Fruit fly (Drosophila melanogaster): Measurements from ENCODE around the gene Akt.

The Akt gene

dm6 chr3R:16099268-16100240, 526 bp downstream of the Akt start (continued):
- TF ChIP-seq CG17361 (GFP tag; IDR thresholded peaks at IDR 0.05): no peak
- peak; percentile 33; the same call in 1 of the 2 replicates for TF ChIP-seq klu (GFP tag; IDR thresholded peaks at IDR 0.05)
- TF ChIP-seq CG10959 (GFP tag; IDR thresholded peaks at IDR 0.05): no peak
- TF ChIP-seq Awh (GFP tag; IDR thresholded peaks at IDR 0.05): peak; percentile 19; the same call in 1 of the 2 replicates
- TF ChIP-seq Xbp1 (GFP tag; optimal IDR thresholded peaks at IDR 0.05): no peak
- peak; percentile 93 for TF ChIP-seq sr (GFP tag; IDR thresholded peaks at IDR 0.05)
- peak; percentile 42; the same call in 1 of the 2 replicates for TF ChIP-seq Rfx (GFP tag; IDR thresholded peaks at IDR 0.05)
- peak; percentile 80 for TF ChIP-seq kni (GFP tag; optimal IDR thresholded peaks at IDR 0.05)
- no peak for TF ChIP-seq CG7928 (GFP tag; optimal IDR thresholded peaks at IDR 0.05)
- no peak for TF ChIP-seq CG3281 (GFP tag; optimal IDR thresholded peaks at IDR 0.05)
- peak in 1 of 2 experiments; percentile 12 for TF ChIP-seq bsh (GFP tag; optimal IDR thresholded peaks at IDR 0.05)
- no peak for TF ChIP-seq CG31365 (tag; optimal IDR thresholded peaks at IDR 0.05)
- no peak for TF ChIP-seq ro (GFP tag; IDR thresholded peaks at IDR 0.05)
- no peak for TF ChIP-seq disco-r (GFP tag; optimal IDR thresholded peaks at IDR 0.05)
- no peak for TF ChIP-seq CG6765 (GFP tag; optimal IDR thresholded peaks at IDR 0.05)
- peak; percentile 99 for TF ChIP-seq CG15479 (GFP tag; optimal IDR thresholded peaks at IDR 0.05)
- TF ChIP-seq E2f2 (GFP tag; IDR thresholded peaks at IDR 0.05): no peak
- peak; percentile 17; the same call in 1 of the 2 replicates for TF ChIP-seq sna (GFP tag; IDR thresholded peaks at IDR 0.05; ENCODE audit: partially characterized antibody)
- no peak for TF ChIP-seq CG2202 (tag; optimal IDR thresholded peaks at IDR 0.05)
- TF ChIP-seq H2.0 (GFP tag; IDR thresholded peaks at IDR 0.05): no peak
- TF ChIP-seq ssp (GFP tag; IDR thresholded peaks at IDR 0.05): no peak
- TF ChIP-seq Kr (GFP tag; optimal IDR thresholded peaks at IDR 0.05): no peak
- no peak for TF ChIP-seq CG3407 (GFP tag; optimal IDR thresholded peaks at IDR 0.05)
- no peak for TF ChIP-seq CG5245 (GFP tag; optimal IDR thresholded peaks at IDR 0.05)
- no peak for TF ChIP-seq phol (tag; optimal IDR thresholded peaks at IDR 0.05)
- peak; percentile 66 for TF ChIP-seq Elba2 (GFP tag; optimal IDR thresholded peaks at IDR 0.05)
- TF ChIP-seq sim (GFP tag; IDR thresholded peaks at IDR 0.05): no peak
- TF ChIP-seq gro (GFP tag; optimal IDR thresholded peaks at IDR 0.05): peak; percentile 22

dm6 chr3R:16105813-16106480, 6.9 kb downstream of the Akt start:
- TF ChIP-seq Blimp-1 (GFP tag; optimal IDR thresholded peaks at IDR 0.05): peak; percentile 67
- TF ChIP-seq repo (GFP tag; optimal IDR thresholded peaks at IDR 0.05): no peak

dm6 chr3R:16113124-16113523, 14.1 kb downstream of the Akt start:
- TF ChIP-seq CG8478 (optimal IDR thresholded peaks at IDR 0.05) (peak; percentile 14), CG6813 (GFP tag; optimal IDR thresholded peaks at IDR 0.05) (no peak), cad (GFP tag; optimal IDR thresholded peaks at IDR 0.05) (no peak)

- TF ChIP-seq gro (GFP tag; optimal IDR thresholded peaks at IDR 0.05): no peak
- no peak for TF ChIP-seq rib (GFP tag; IDR thresholded peaks at IDR 0.05)
- TF ChIP-seq vvl (GFP tag; IDR thresholded peaks at IDR 0.05): no peak
- TF ChIP-seq GATAe (GFP tag; conservative IDR thresholded peaks at IDR 0.05): no peak
- TF ChIP-seq dysf (GFP tag; IDR thresholded peaks at IDR 0.05): no peak
- no peak for TF ChIP-seq CG6813 (GFP tag; optimal IDR thresholded peaks at IDR 0.05)
- no peak for TF ChIP-seq NC2β (GFP tag; optimal IDR thresholded peaks at IDR 0.05)
- no peak for TF ChIP-seq wdn (GFP tag; IDR thresholded peaks at IDR 0.05)
- no peak for TF ChIP-seq CG31224 (GFP tag; IDR thresholded peaks at IDR 0.05)
- TF ChIP-seq CG10979 (tag; optimal IDR thresholded peaks at IDR 0.05): no peak
- TF ChIP-seq CrebB (tag; optimal IDR thresholded peaks at IDR 0.05): no peak
- TF ChIP-seq CG6272 (GFP tag; IDR thresholded peaks at IDR 0.05): no peak
- TF ChIP-seq otp (GFP tag; IDR thresholded peaks at IDR 0.05): no peak
- TF ChIP-seq cad (GFP tag; optimal IDR thresholded peaks at IDR 0.05): no peak
- TF ChIP-seq CG5953 (GFP tag; IDR thresholded peaks at IDR 0.05): no peak
- no peak for TF ChIP-seq gem (tag; optimal IDR thresholded peaks at IDR 0.05)
Observed at dm6 chr3R:16115861-16116260, 16.8 kb downstream of the Akt start, which contains the start of gene Sb. Gene Sb (plus strand): TSS chr3R:16116161.
